Fruit fly (Drosophila melanogaster) whole organism, embryonic: Measurements from ENCODE around the gene Sec20.

Experiments used
- Bteb2 ChIP-seq: fragments of 200-800 bp; sonication (Bioruptor generic); optimal IDR thresholded peaks from 2 replicates; lab custom pipeline; 2016; ENCODE audit warnings: missing biosample characterization, missing genetic modification characterization
- CG12219 ChIP-seq: fragments of 200-800 bp; sonication (Bioruptor generic); optimal IDR thresholded peaks from 3 replicates; lab custom pipeline; 2018; ENCODE audit warnings: missing biosample characterization, mild to moderate bottlenecking, missing genetic modification characterization
- CG15269 ChIP-seq: fragments of 200-800 bp; sonication (Bioruptor generic); optimal IDR thresholded peaks from 2 replicates; lab custom pipeline; 2018; ENCODE audit warnings: missing biosample characterization, mild to moderate bottlenecking, missing genetic modification characterization, moderate library complexity
- CG17359 ChIP-seq: fragments of 200-800 bp; sonication (Bioruptor generic); optimal IDR thresholded peaks from 3 replicates; lab custom pipeline; 2018; ENCODE audit warnings: missing biosample characterization, mild to moderate bottlenecking, missing genetic modification characterization, moderate library complexity
- CG18011 ChIP-seq: fragments of 200-800 bp; sonication (Bioruptor generic); optimal IDR thresholded peaks from 2 replicates; lab custom pipeline; 2017; ENCODE audit warnings: missing biosample characterization, missing genetic modification characterization, mild to moderate bottlenecking, moderate library complexity, missing genotype
- CG18262 ChIP-seq: fragments of 200-800 bp; optimal IDR thresholded peaks from 3 replicates; lab custom pipeline; 2019; ENCODE audit warnings: missing biosample characterization, mild to moderate bottlenecking, missing genetic modification characterization, moderate library complexity
- CG2116 ChIP-seq: fragments of 200-800 bp; sonication (Bioruptor generic); optimal IDR thresholded peaks from 3 replicates; lab custom pipeline; 2018; ENCODE audit warnings: missing biosample characterization, mild to moderate bottlenecking, missing genetic modification characterization
- CG30403 ChIP-seq: fragments of 200-800 bp; sonication (Bioruptor generic); optimal IDR thresholded peaks from 3 replicates; lab custom pipeline; 2016; ENCODE audit warnings: missing biosample characterization, missing genetic modification characterization
- CG31365 ChIP-seq: fragments of 200-800 bp; sonication (Bioruptor generic); optimal IDR thresholded peaks from 2 replicates; lab custom pipeline; 2018; ENCODE audit warnings: missing biosample characterization, mild to moderate bottlenecking, missing genetic modification characterization
- CG31441 ChIP-seq: fragments of 200-800 bp; sonication (Bioruptor generic); IDR thresholded peaks from 2 replicates; pipeline ENCODE4 v1.3.6; 2022; ENCODE audit warnings: missing biosample characterization, missing genetic modification characterization
- CG32532 ChIP-seq: fragments of 200-800 bp; sonication (Bioruptor generic); IDR thresholded peaks from 2 replicates; pipeline ENCODE4 v1.3.6; 2022; ENCODE audit warnings: missing biosample characterization, missing genetic modification characterization
- CG33557 ChIP-seq: fragments of 200-800 bp; sonication (Bioruptor generic); optimal IDR thresholded peaks from 2 replicates; lab custom pipeline; 2019; ENCODE audit warnings: missing biosample characterization, mild to moderate bottlenecking, missing genetic modification characterization, moderate library complexity
- CG4424 ChIP-seq: fragments of 200-800 bp; sonication (Bioruptor generic); optimal IDR thresholded peaks from 3 replicates; lab custom pipeline; 2016; ENCODE audit warnings: missing biosample characterization, missing genetic modification characterization
- CG7928 ChIP-seq: fragments of 200-800 bp; sonication (Bioruptor generic); optimal IDR thresholded peaks from 2 replicates; lab custom pipeline; 2017; ENCODE audit warnings: missing biosample characterization, mild to moderate bottlenecking, missing genetic modification characterization
- CG7963 ChIP-seq: fragments of 200-800 bp; sonication (Bioruptor generic); IDR thresholded peaks from 3 replicates; pipeline ENCODE4 v1.3.6; 2022; ENCODE audit warnings: missing biosample characterization, missing genetic modification characterization; ENCODE audit not compliant: partially characterized antibody
- CHES-1-like ChIP-seq: fragments of 200-800 bp; sonication (Bioruptor generic); optimal IDR thresholded peaks from 2 replicates; lab custom pipeline; 2016; ENCODE audit warnings: missing biosample characterization, missing genetic modification characterization
- Dbx ChIP-seq: fragments of 200-800 bp; sonication (Bioruptor generic); IDR thresholded peaks from 3 replicates; pipeline ENCODE4 v1.3.6; 2022; ENCODE audit warnings: missing biosample characterization, missing genetic modification characterization
- Dip2 ChIP-seq: fragments of 200-800 bp; sonication (Bioruptor generic); IDR thresholded peaks from 2 replicates; pipeline ENCODE4 v1.3.6; 2022; ENCODE audit warnings: missing biosample characterization, missing genetic modification characterization
- HHEX ChIP-seq: fragments of 200-800 bp; sonication (Bioruptor generic); optimal IDR thresholded peaks from 3 replicates; lab custom pipeline; 2017; ENCODE audit warnings: missing biosample characterization, mild to moderate bottlenecking, missing genetic modification characterization, missing genetic modification reagents
- HLHmδ ChIP-seq: fragments of 200-800 bp; sonication (Bioruptor generic); optimal IDR thresholded peaks from 2 replicates; lab custom pipeline; 2018; ENCODE audit warnings: missing biosample characterization, mild to moderate bottlenecking, missing genetic modification characterization, moderate library complexity
- MBD-R2 ChIP-seq: fragments of 200-800 bp; sonication (Bioruptor generic); IDR thresholded peaks from 2 replicates; pipeline ENCODE4 v1.3.6; 2022; ENCODE audit warnings: missing biosample characterization, missing genetic modification characterization
- Mad ChIP-seq: fragments of 200-800 bp; sonication (Bioruptor generic); optimal IDR thresholded peaks from 2 replicates; lab custom pipeline; 2016; ENCODE audit warnings: missing biosample characterization, missing genetic modification characterization
- NC2β ChIP-seq: fragments of 200-800 bp; sonication (Bioruptor generic); optimal IDR thresholded peaks from 2 replicates; lab custom pipeline; 2016; ENCODE audit warnings: missing biosample characterization, missing genetic modification characterization
- Neu2 ChIP-seq: fragments of 200-800 bp; sonication (Bioruptor generic); optimal IDR thresholded peaks from 3 replicates; lab custom pipeline; 2016; ENCODE audit warnings: missing biosample characterization, missing genetic modification characterization, borderline replicate concordance
- PHDP ChIP-seq: fragments of 200-800 bp; sonication (Bioruptor generic); optimal IDR thresholded peaks from 3 replicates; lab custom pipeline; 2018; ENCODE audit warnings: missing biosample characterization, mild to moderate bottlenecking, missing genetic modification characterization, moderate library complexity
- Taf1 ChIP-seq: fragments of 200-800 bp; sonication (Bioruptor generic); IDR thresholded peaks from 2 replicates; pipeline ENCODE4 v1.3.6; 2022; ENCODE audit warnings: missing biosample characterization, missing genetic modification characterization
- ara ChIP-seq: fragments of 200-800 bp; sonication (Bioruptor generic); IDR thresholded peaks from 2 replicates; pipeline ENCODE4 v1.3.6; 2022; ENCODE audit warnings: missing biosample characterization, missing genetic modification characterization
- bab2 ChIP-seq: fragments of 200-800 bp; sonication (Bioruptor generic); optimal IDR thresholded peaks from 2 replicates; lab custom pipeline; 2016; ENCODE audit warnings: missing biosample characterization, missing genetic modification characterization
- bigmax ChIP-seq: fragments of 200-800 bp; sonication (Bioruptor generic); optimal IDR thresholded peaks from 2 replicates; lab custom pipeline; 2018; ENCODE audit warnings: missing biosample characterization, mild to moderate bottlenecking, missing genetic modification characterization
- cato ChIP-seq: fragments of 200-800 bp; sonication (Bioruptor generic); optimal IDR thresholded peaks from 2 replicates; lab custom pipeline; 2016; ENCODE audit warnings: missing biosample characterization, missing genetic modification characterization, borderline replicate concordance
- cg ChIP-seq: fragments of 200-800 bp; sonication (Bioruptor generic); optimal IDR thresholded peaks from 3 replicates; lab custom pipeline; 2019; ENCODE audit warnings: missing biosample characterization, mild to moderate bottlenecking, missing genetic modification characterization, moderate library complexity
- chn ChIP-seq: fragments of 200-800 bp; sonication (Bioruptor generic); optimal IDR thresholded peaks from 2 replicates; lab custom pipeline; 2016; ENCODE audit warnings: missing biosample characterization, missing genetic modification characterization
- crol ChIP-seq: fragments of 200-800 bp; sonication (Bioruptor generic); IDR thresholded peaks from 2 replicates; pipeline ENCODE4 v1.3.6; 2022; ENCODE audit warnings: missing biosample characterization, missing genetic modification characterization
- da ChIP-seq: fragments of 200-800 bp; sonication (Bioruptor generic); optimal IDR thresholded peaks from 2 replicates; lab custom pipeline; 2016; ENCODE audit warnings: missing biosample characterization, missing genetic modification characterization
- fd96Cb ChIP-seq: fragments of 200-800 bp; sonication (Bioruptor generic); optimal IDR thresholded peaks from 2 replicates; lab custom pipeline; 2018; ENCODE audit warnings: missing biosample characterization, mild to moderate bottlenecking, missing genetic modification characterization, moderate library complexity
- gce ChIP-seq: fragments of 200-800 bp; sonication (Bioruptor generic); IDR thresholded peaks from 3 replicates; pipeline ENCODE4 v1.3.6; 2022; ENCODE audit warnings: missing biosample characterization, missing genetic modification characterization
- gsb-n ChIP-seq: fragments of 200-800 bp; sonication (Bioruptor generic); optimal IDR thresholded peaks from 3 replicates; lab custom pipeline; 2018; ENCODE audit warnings: missing biosample characterization, mild to moderate bottlenecking, missing genetic modification characterization
- hb ChIP-seq: fragments of 200-800 bp; sonication (Bioruptor generic); IDR thresholded peaks from 3 replicates; pipeline ENCODE4 v1.3.6; 2022; ENCODE audit warnings: missing biosample characterization, missing genetic modification characterization; ENCODE audit not compliant: partially characterized antibody
- ind ChIP-seq: fragments of 200-800 bp; sonication (Bioruptor generic); optimal IDR thresholded peaks from 3 replicates; lab custom pipeline; 2016; ENCODE audit warnings: missing biosample characterization, missing genetic modification characterization
- klu ChIP-seq: fragments of 200-800 bp; sonication (Bioruptor generic); IDR thresholded peaks from 2 replicates; pipeline ENCODE4 v1.3.6; 2022; ENCODE audit warnings: missing biosample characterization, missing genetic modification characterization
- knrl ChIP-seq: fragments of 200-800 bp; sonication (Bioruptor generic); IDR thresholded peaks from 3 replicates; pipeline ENCODE4 v1.3.6; 2022; ENCODE audit warnings: missing biosample characterization, missing genetic modification characterization; ENCODE audit not compliant: partially characterized antibody
- lbe ChIP-seq: fragments of 200-800 bp; sonication (Bioruptor generic); optimal IDR thresholded peaks from 2 replicates; lab custom pipeline; 2016; ENCODE audit warnings: missing biosample characterization, mild to moderate bottlenecking, missing genetic modification characterization
- org-1 ChIP-seq: fragments of 200-800 bp; sonication (Bioruptor generic); optimal IDR thresholded peaks from 2 replicates; lab custom pipeline; 2017; ENCODE audit warnings: missing biosample characterization, missing genetic modification characterization
- pros ChIP-seq: fragments of 200-800 bp; sonication (Bioruptor generic); optimal IDR thresholded peaks from 3 replicates; lab custom pipeline; 2019; ENCODE audit warnings: missing biosample characterization, mild to moderate bottlenecking, missing genetic modification characterization, moderate library complexity
- ranshi ChIP-seq: fragments of 200-800 bp; sonication (Bioruptor generic); IDR thresholded peaks from 2 replicates; pipeline ENCODE4 v1.3.6; 2022; ENCODE audit warnings: missing biosample characterization, missing genetic modification characterization
- slp2 ChIP-seq: fragments of 200-800 bp; sonication (Bioruptor generic); optimal IDR thresholded peaks from 2 replicates; lab custom pipeline; 2016; ENCODE audit warnings: missing biosample characterization, missing genetic modification characterization
- so ChIP-seq: fragments of 200-800 bp; sonication (Bioruptor generic); IDR thresholded peaks from 3 replicates; pipeline ENCODE4 v1.3.6; 2022; ENCODE audit warnings: missing biosample characterization, missing genetic modification characterization
- trh ChIP-seq: fragments of 200-800 bp; sonication (Bioruptor generic); optimal IDR thresholded peaks from 2 replicates; lab custom pipeline; 2016; ENCODE audit warnings: missing biosample characterization, missing genetic modification characterization

The Sec20 gene

DNA sequence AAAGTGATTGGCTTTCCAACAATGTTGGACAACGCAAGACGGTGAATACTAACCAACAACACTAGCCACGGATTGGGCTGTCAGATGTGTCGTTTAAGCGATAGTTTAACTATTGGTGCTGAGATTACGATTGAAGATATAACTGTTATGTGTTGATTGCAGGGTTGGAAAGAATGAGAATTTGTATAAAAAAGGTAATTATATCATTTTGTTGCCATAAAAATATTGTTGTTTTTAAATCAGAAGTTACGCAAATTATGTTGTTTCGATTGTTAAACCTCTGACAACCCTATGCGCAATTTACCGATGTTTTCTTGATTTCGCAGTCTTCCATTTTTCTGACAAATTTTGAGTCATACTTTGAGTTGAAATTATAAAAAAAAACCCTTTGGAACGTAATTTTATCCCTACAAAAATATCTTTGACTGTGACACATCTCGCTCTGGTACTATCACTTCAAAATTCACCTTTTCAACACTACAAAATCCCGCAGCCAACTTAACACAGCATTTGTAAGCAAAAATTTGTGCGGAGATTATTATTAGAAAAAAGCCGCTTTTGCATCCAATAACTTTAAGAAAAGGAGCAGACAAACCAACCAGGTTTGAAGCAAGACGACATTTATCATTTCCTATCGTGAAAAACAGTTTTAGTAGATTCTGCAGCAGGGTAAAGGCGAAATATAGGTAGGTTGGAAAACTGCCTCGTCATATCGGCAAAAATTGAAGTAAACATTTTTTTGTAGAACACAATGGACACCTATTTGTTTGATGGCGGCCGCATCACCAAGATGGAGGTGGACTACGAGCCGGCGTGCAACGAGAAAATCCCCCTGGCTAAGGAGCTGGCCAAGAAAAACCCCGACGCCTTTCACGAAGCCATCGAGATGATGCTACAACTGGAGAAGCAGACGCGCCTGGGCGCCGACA, 35.0 kb downstream of the Sec20 start, which contains the start of the genes Hat1 and Rpn5 (continued):
- no peak for TF ChIP-seq CG12219 (GFP tag; lab: Kevin White, UChicago)
- TF ChIP-seq CG17359 (tag; lab: Kevin White, UChicago), result peak; percentile 59
- peak; percentile 90 for TF ChIP-seq CHES-1-like (GFP tag; lab: Kevin White, UChicago)
- no peak for TF ChIP-seq CG31365
- TF ChIP-seq gsb-n (tag; lab: Kevin White, UChicago), result peak; percentile 47
- TF ChIP-seq CG7963, result peak; percentile 56; the same call in 2 of the 3 replicates
- peak; percentile 88 for TF ChIP-seq Mad (GFP tag; lab: Kevin White, UChicago)
- TF ChIP-seq Bteb2 (GFP tag; lab: Kevin White, UChicago), result peak; percentile 84
- peak; percentile 90 for TF ChIP-seq ind
- peak; percentile 63; the same call in 2 of the 3 replicates for TF ChIP-seq hb (GFP tag; lab: Robert Waterston, UW)
- peak; percentile 77 for TF ChIP-seq CG32532 (GFP tag; lab: Robert Waterston, UW)
- peak; percentile 84 for TF ChIP-seq knrl (GFP tag; lab: Robert Waterston, UW)
- peak; percentile 74 for TF ChIP-seq Neu2
- TF ChIP-seq PHDP, result peak; percentile 66
- peak; percentile 66 for TF ChIP-seq HHEX (GFP tag; lab: Kevin White, UChicago)
- peak; percentile 75 for TF ChIP-seq CG18262
- TF ChIP-seq CG30403 (GFP tag; lab: Kevin White, UChicago), result peak; percentile 96
- peak; percentile 91 for TF ChIP-seq bab2 (GFP tag; lab: Kevin White, UChicago)
- peak; percentile 48 for TF ChIP-seq org-1 (GFP tag; lab: Kevin White, UChicago)
- no peak for TF ChIP-seq so (GFP tag; lab: Robert Waterston, UW)
- no peak for TF ChIP-seq crol (GFP tag; lab: Robert Waterston, UW)
- peak; percentile 75 for TF ChIP-seq CG2116 (GFP tag; lab: Kevin White, UChicago)
- TF ChIP-seq cato (GFP tag; lab: Kevin White, UChicago), result peak; percentile 76
- TF ChIP-seq CG7928 (GFP tag; lab: Kevin White, UChicago), result peak; percentile 45
- TF ChIP-seq Dip2 (GFP tag; lab: Robert Waterston, UW), result no peak
- TF ChIP-seq trh (GFP tag; lab: Kevin White, UChicago), result peak; percentile 77
- peak; percentile 49; the same call in 1 of the 3 replicates for TF ChIP-seq gce (GFP tag; lab: Robert Waterston, UW)
- no peak for TF ChIP-seq bigmax
- no peak for TF ChIP-seq HLHmδ (GFP tag; lab: Kevin White, UChicago)
- TF ChIP-seq CG31441 (GFP tag; lab: Robert Waterston, UW), result peak; percentile 81; the same call in 1 of the 2 replicates
- peak; percentile 87 for TF ChIP-seq slp2 (GFP tag; lab: Kevin White, UChicago)
- TF ChIP-seq klu (GFP tag; lab: Robert Waterston, UW), result peak; percentile 74; the same call in 1 of the 2 replicates
- peak; percentile 79 for TF ChIP-seq lbe (GFP tag; lab: Kevin White, UChicago)
- peak; percentile 28; the same call in 1 of the 2 replicates for TF ChIP-seq ranshi (GFP tag; lab: Robert Waterston, UW)
- TF ChIP-seq cg, result no peak
- TF ChIP-seq CG15269 (tag; lab: Kevin White, UChicago), result peak; percentile 70
- no peak for TF ChIP-seq ara (GFP tag; lab: Robert Waterston, UW)
- peak; percentile 85 for TF ChIP-seq MBD-R2 (GFP tag; lab: Robert Waterston, UW)
- peak; percentile 91 for TF ChIP-seq CG4424
- TF ChIP-seq Dbx (GFP tag; lab: Robert Waterston, UW), result peak; percentile 79; the same call in 2 of the 3 replicates
- peak; percentile 58; the same call in 1 of the 2 replicates for TF ChIP-seq Taf1 (GFP tag; lab: Robert Waterston, UW)
- TF ChIP-seq pros (GFP tag; lab: Kevin White, UChicago), result no peak
- peak; percentile 67 for TF ChIP-seq fd96Cb (tag; lab: Kevin White, UChicago)
- peak; percentile 79 for TF ChIP-seq NC2β
- TF ChIP-seq da (GFP tag; lab: Kevin White, UChicago), result peak; percentile 72
- TF ChIP-seq CG18011, result peak; percentile 69
- peak; percentile 56 for TF ChIP-seq CG33557 (GFP tag; lab: Kevin White, UChicago)
- TF ChIP-seq chn (GFP tag; lab: Kevin White, UChicago), result peak; percentile 91
